Worm (Caenorhabditis elegans) whole organism, L4 larva: Measurements from ENCODE around the gene F16B12.4.

Experiments used
- F10B5.3 ChIP-seq: sonication (generic microtip); optimal IDR thresholded peaks from 2 replicates; lab custom pipeline; 2016; ENCODE audit warnings: mild to moderate bottlenecking, missing genetic modification characterization, missing compliant biosample characterization
- F37D6.2 ChIP-seq: sonication (generic microtip); optimal IDR thresholded peaks from 2 replicates; lab custom pipeline; 2016; ENCODE audit warnings: mild to moderate bottlenecking, missing genetic modification characterization, missing compliant biosample characterization
- F44E2.7 ChIP-seq: fragments of 200-800 bp; sonication (Bioruptor generic); IDR thresholded peaks from 2 replicates; pipeline ENCODE4 v2.1.2; 2022; ENCODE audit warnings: missing genetic modification characterization, missing compliant biosample characterization
- T20F7.1 ChIP-seq: fragments of 200-800 bp; sonication (Bioruptor generic); optimal IDR thresholded peaks from 2 replicates; lab custom pipeline; 2018; ENCODE audit warnings: mild to moderate bottlenecking, missing genetic modification characterization, missing compliant biosample characterization
- T26A8.4 ChIP-seq: fragments of 200-800 bp; sonication (Bioruptor generic); IDR thresholded peaks from 2 replicates; pipeline ENCODE4 v1.3.6; 2022; ENCODE audit warnings: missing genetic modification characterization, missing compliant biosample characterization
- Y105C5A.15 ChIP-seq: fragments of 200-800 bp; sonication (Bioruptor generic); IDR thresholded peaks from 2 replicates; pipeline ENCODE4 v1.3.6; 2022; ENCODE audit warnings: missing genetic modification characterization, missing compliant biosample characterization
- Y48G9A.11 ChIP-seq: fragments of 200-800 bp; sonication (Bioruptor generic); IDR thresholded peaks from 2 replicates; pipeline ENCODE4 v1.3.6; 2022; ENCODE audit warnings: missing genetic modification reagents, missing genetic modification characterization, missing compliant biosample characterization
- aha-1 ChIP-seq: fragments of 150-350 bp; peaks from one replicate; lab custom pipeline; 2014; ENCODE audit warnings: missing biosample characterization, missing genetic modification characterization
- aly-2 ChIP-seq: sonication (generic microtip); optimal IDR thresholded peaks from 2 replicates; lab custom pipeline; 2018; ENCODE audit warnings: missing biosample characterization, missing genetic modification characterization
- ama-1 ChIP-seq: fragments of 150-350 bp; optimal IDR thresholded peaks from 2 replicates; lab custom pipeline; 2014; ENCODE audit warnings: inconsistent platforms, mixed read lengths
- ceh-20 ChIP-seq: fragments of 200-800 bp; sonication (Bioruptor generic); IDR thresholded peaks from 2 replicates; pipeline ENCODE4 v1.3.6; 2022; ENCODE audit warnings: missing genetic modification reagents, missing genetic modification characterization, missing compliant biosample characterization
- ceh-28 ChIP-seq: fragments of 150-350 bp; optimal IDR thresholded peaks from 2 replicates; lab custom pipeline; 2014; ENCODE audit warnings: missing biosample characterization, missing genetic modification reagents, missing genetic modification characterization
- ceh-32 ChIP-seq: sonication (generic microtip); optimal IDR thresholded peaks from 2 replicates; lab custom pipeline; 2016; ENCODE audit warnings: mild to moderate bottlenecking, missing genetic modification characterization, missing compliant biosample characterization; ENCODE audit not compliant: poor library complexity
- ceh-44 ChIP-seq: fragments of 200-800 bp; sonication (Bioruptor generic); IDR thresholded peaks from 2 replicates; pipeline ENCODE4 v1.3.6; 2022; ENCODE audit warnings: missing genetic modification reagents, missing genetic modification characterization, missing compliant biosample characterization
- ceh-62 ChIP-seq: sonication (generic microtip); optimal IDR thresholded peaks from 2 replicates; lab custom pipeline; 2017; ENCODE audit warnings: missing biosample characterization, missing genetic modification characterization
- daf-16 ChIP-seq, 3 experiments: sonication (generic microtip); optimal IDR thresholded peaks; 2 replicates each; lab custom pipeline; 2016 to 2017; ENCODE audit warnings: missing genetic modification characterization in 3 of 3, missing genetic modification reagents in 3 of 3, mild to moderate bottlenecking in 2 of 3, missing compliant biosample characterization in 2 of 3, missing biosample characterization in 1 of 3, moderate library complexity in 1 of 3
- dmd-6 ChIP-seq: fragments of 200-800 bp; sonication (Bioruptor generic); IDR thresholded peaks from 2 replicates; pipeline ENCODE4 v1.3.6; 2022; ENCODE audit warnings: missing genetic modification reagents, missing genetic modification characterization, missing compliant biosample characterization
- dmd-9 ChIP-seq: fragments of 200-800 bp; sonication (Bioruptor generic); IDR thresholded peaks from 2 replicates; pipeline ENCODE4 v1.3.6; 2022; ENCODE audit warnings: missing genetic modification reagents, missing genetic modification characterization, missing compliant biosample characterization
- dve-1 ChIP-seq: sonication (generic microtip); optimal IDR thresholded peaks from 2 replicates; lab custom pipeline; 2017; ENCODE audit warnings: antibody characterized with exemption, mild to moderate bottlenecking, missing genetic modification characterization, missing compliant biosample characterization; ENCODE audit not compliant: insufficient read depth
- fkh-10 ChIP-seq: fragments of 150-350 bp; optimal IDR thresholded peaks from 2 replicates; lab custom pipeline; 2014; ENCODE audit warnings: missing biosample characterization, missing genetic modification reagents, missing genetic modification characterization
- hlh-11 ChIP-seq: fragments of 200-800 bp; sonication (Bioruptor generic); optimal IDR thresholded peaks from 2 replicates; lab custom pipeline; 2018; ENCODE audit warnings: mild to moderate bottlenecking, missing genetic modification characterization, missing compliant biosample characterization
- hlh-30 ChIP-seq: sonication (generic microtip); optimal IDR thresholded peaks from 2 replicates; lab custom pipeline; 2017; ENCODE audit warnings: antibody characterized with exemption, mild to moderate bottlenecking, missing genetic modification characterization, missing compliant biosample characterization; ENCODE audit not compliant: insufficient read depth
- hmg-1.1 ChIP-seq: fragments of 200-800 bp; sonication (Bioruptor generic); IDR thresholded peaks from 2 replicates; pipeline ENCODE4 v1.3.6; 2022; ENCODE audit warnings: missing genetic modification reagents, missing genetic modification characterization, missing compliant biosample characterization
- jun-1 ChIP-seq: fragments of 150-350 bp; optimal IDR thresholded peaks from 2 replicates; lab custom pipeline; 2014; ENCODE audit warnings: missing biosample characterization, missing genetic modification reagents, missing genetic modification characterization
- lin-13 ChIP-seq: fragments of 150-350 bp; optimal IDR thresholded peaks from 2 replicates; lab custom pipeline; 2014; ENCODE audit warnings: missing biosample characterization, missing genetic modification reagents, missing genetic modification characterization
- lin-38 ChIP-seq: fragments of 200-800 bp; sonication (Bioruptor generic); IDR thresholded peaks from 2 replicates; pipeline ENCODE4 v1.3.6; 2022; ENCODE audit warnings: missing genetic modification reagents, missing genetic modification characterization, missing compliant biosample characterization
- mdl-1 ChIP-seq, 2 experiments: fragments of 150-350 bp in 1 of 2; sonication (generic microtip) in 1 of 2; optimal IDR thresholded peaks; 2 replicates each; lab custom pipeline; 2014 to 2017; ENCODE audit warnings: missing biosample characterization in 2 of 2, missing genetic modification characterization in 2 of 2
- mep-1 ChIP-seq: fragments of 150-350 bp; sonication (generic microtip); optimal IDR thresholded peaks from 3 replicates; lab custom pipeline; 2014; ENCODE audit warnings: missing biosample characterization, missing genetic modification characterization
- mes-2 ChIP-seq: sonication (generic microtip); optimal IDR thresholded peaks from 2 replicates; lab custom pipeline; 2016; ENCODE audit warnings: missing genotype, mild to moderate bottlenecking, missing genetic modification characterization, missing compliant biosample characterization; ENCODE audit not compliant: poor library complexity, severe bottlenecking
- mxl-3 ChIP-seq: fragments of 200-800 bp; sonication (Bioruptor generic); optimal IDR thresholded peaks from 2 replicates; lab custom pipeline; 2018; ENCODE audit warnings: mild to moderate bottlenecking, missing genetic modification characterization, missing compliant biosample characterization
- nhr-10 ChIP-seq: fragments of 150-350 bp; optimal IDR thresholded peaks from 2 replicates; lab custom pipeline; 2014; ENCODE audit warnings: missing biosample characterization, missing genetic modification characterization
- nhr-111 ChIP-seq: fragments of 200-800 bp; sonication (Bioruptor generic); optimal IDR thresholded peaks from 2 replicates; lab custom pipeline; 2018; ENCODE audit warnings: mild to moderate bottlenecking, missing genetic modification characterization, missing compliant biosample characterization
- nhr-237 ChIP-seq: sonication (generic microtip); optimal IDR thresholded peaks from 2 replicates; lab custom pipeline; 2017; ENCODE audit warnings: missing biosample characterization, missing genetic modification characterization
- nhr-25 ChIP-seq: sonication (generic microtip); optimal IDR thresholded peaks from 2 replicates; lab custom pipeline; 2017; ENCODE audit warnings: missing genetic modification characterization, mild to moderate bottlenecking, missing compliant biosample characterization, antibody characterized with exemption, moderate library complexity, borderline replicate concordance; ENCODE audit not compliant: insufficient read depth
- nhr-28 ChIP-seq: fragments of 150-350 bp; optimal IDR thresholded peaks from 2 replicates; lab custom pipeline; 2014; ENCODE audit warnings: missing biosample characterization, missing genetic modification characterization
- nhr-42 ChIP-seq: fragments of 200-800 bp; sonication (Bioruptor generic); IDR thresholded peaks from 2 replicates; pipeline ENCODE4 v1.3.6; 2022; ENCODE audit warnings: missing genetic modification characterization, missing compliant biosample characterization
- nhr-48 ChIP-seq: sonication (generic microtip); optimal IDR thresholded peaks from 2 replicates; lab custom pipeline; 2016; ENCODE audit warnings: mild to moderate bottlenecking, missing genetic modification characterization, missing compliant biosample characterization
- nhr-6 ChIP-seq: fragments of 150-350 bp; optimal IDR thresholded peaks from 2 replicates; lab custom pipeline; 2014; ENCODE audit warnings: missing biosample characterization, missing genetic modification characterization
- nhr-77 ChIP-seq: fragments of 150-350 bp; optimal IDR thresholded peaks from 2 replicates; lab custom pipeline; 2014; ENCODE audit warnings: missing biosample characterization, missing genetic modification characterization
- sdz-12 ChIP-seq: fragments of 200-800 bp; sonication (Bioruptor generic); optimal IDR thresholded peaks from 2 replicates; lab custom pipeline; 2018; ENCODE audit warnings: mild to moderate bottlenecking, missing genetic modification characterization, missing compliant biosample characterization
- set-16 ChIP-seq: fragments of 200-800 bp; sonication (Bioruptor generic); IDR thresholded peaks from 2 replicates; pipeline ENCODE4 v1.3.6; 2022; ENCODE audit warnings: missing genetic modification reagents, missing genetic modification characterization, missing compliant biosample characterization
- snpc-4 ChIP-seq: fragments of 150-350 bp; optimal IDR thresholded peaks from 2 replicates; lab custom pipeline; 2014; ENCODE audit warnings: missing biosample characterization, missing genetic modification characterization
- spr-1 ChIP-seq: sonication (generic microtip); optimal IDR thresholded peaks from 2 replicates; lab custom pipeline; 2016; ENCODE audit warnings: mild to moderate bottlenecking, missing genetic modification characterization, missing compliant biosample characterization
- spr-3 ChIP-seq: fragments of 200-800 bp; sonication (Bioruptor generic); optimal IDR thresholded peaks from 2 replicates; lab custom pipeline; 2018; ENCODE audit warnings: mild to moderate bottlenecking, missing genetic modification characterization, missing compliant biosample characterization
- unc-62 ChIP-seq, 3 experiments: fragments of 150-350 bp in 1 of 3; sonication (generic microtip); optimal IDR thresholded peaks in 2 of 3; peaks in 1 of 3; 1 replicate in 1 of 3; 2 replicates in 2 of 3; lab custom pipeline; 2014 to 2017; ENCODE audit warnings: missing biosample characterization in 3 of 3, missing genetic modification characterization in 3 of 3, missing genetic modification reagents in 3 of 3, missing genotype in 1 of 3

F16B12.4 gene

DNA sequence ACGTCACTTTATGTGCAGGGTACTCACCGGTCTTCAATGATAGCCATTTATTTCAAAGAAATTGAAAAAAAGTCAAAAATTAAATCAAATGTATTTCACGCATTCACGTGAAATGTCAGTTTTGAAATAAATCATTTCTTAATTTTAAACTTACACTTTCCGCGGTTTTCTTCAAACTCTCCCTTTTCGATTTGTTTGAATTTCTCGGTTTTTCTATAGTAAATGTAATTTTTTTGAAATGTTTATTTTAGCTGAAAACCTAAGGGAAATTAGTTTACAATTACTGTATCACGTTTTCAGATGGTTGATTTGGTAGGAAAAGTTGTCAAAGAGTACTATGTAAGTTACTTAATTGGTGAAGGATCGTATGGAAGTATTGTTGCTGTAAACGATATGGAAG lies 9.8 kb upstream of the F16B12.4 start, which contains the start of gene F16B12.7:
F16B12.7 (plus strand) TSS at position 301 of the 400 bp plus-strand sequence.
- TF ChIP-seq aly-2 (tag; lab: Kevin White, UChicago) (no peak), unc-62 (GFP tag; optimal IDR thresholded peaks at IDR 0.05 in 1 of 2; lab: Kevin White, UChicago) (peak in 1 of 2 experiments; percentile 39), unc-62 (tag; optimal IDR thresholded peaks at IDR 0.05; lab: Kevin White, UChicago) (no peak)

DNA sequence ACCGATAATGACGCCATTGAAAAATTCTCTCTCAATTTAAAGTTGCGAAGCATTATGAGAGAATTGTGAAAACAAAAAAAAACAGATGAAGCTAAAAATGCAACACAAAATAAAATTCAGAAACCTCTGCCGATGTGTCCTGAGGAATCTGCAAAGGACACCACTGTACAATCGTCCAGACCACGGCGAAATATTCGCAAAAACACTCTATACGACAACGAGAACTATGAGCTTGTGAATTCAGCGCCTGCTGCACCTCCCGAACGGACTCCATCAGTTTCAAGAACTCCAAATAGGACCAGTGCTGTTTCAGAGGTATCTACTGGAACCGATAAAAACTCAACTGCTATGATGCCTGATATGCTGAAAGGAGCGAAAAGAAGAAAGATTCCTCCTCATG lies 4.0 kb upstream of the F16B12.4 start:
- TF ChIP-seq ama-1 = no peak
- TF ChIP-seq sdz-12 (GFP tag; lab: Kevin White, UChicago) = no peak
- peak in 1 of 2 experiments; percentile 95 for TF ChIP-seq unc-62 (GFP tag; optimal IDR thresholded peaks at IDR 0.05 in 1 of 2; lab: Kevin White, UChicago)
- TF ChIP-seq unc-62 (tag; optimal IDR thresholded peaks at IDR 0.05; lab: Kevin White, UChicago) = no peak
- TF ChIP-seq nhr-10 (tag; lab: Kevin White, UChicago) = no peak
- no peak for TF ChIP-seq nhr-48 (tag; lab: Kevin White, UChicago)
- no peak for TF ChIP-seq dve-1 (tag; lab: Kevin White, UChicago)

DNA sequence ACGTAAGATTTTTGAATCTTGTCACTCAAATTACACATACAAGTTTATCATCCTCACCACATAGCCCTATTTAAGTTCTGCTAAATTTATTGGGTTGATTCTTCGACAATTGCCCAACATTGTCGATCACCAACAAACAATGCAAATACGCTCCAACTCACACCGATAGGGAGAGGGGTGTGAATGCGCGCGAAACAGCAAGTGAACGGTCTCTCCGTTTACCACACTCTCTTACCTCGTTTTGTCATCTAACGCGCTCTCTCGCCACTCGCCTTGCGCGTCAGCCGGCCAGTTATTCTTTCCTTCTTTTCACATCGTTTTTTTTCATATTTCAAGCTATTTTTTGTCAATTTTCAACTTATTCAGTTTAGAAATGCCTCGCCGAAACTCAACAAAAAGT lies 3.5 kb upstream of the F16B12.4 start, which contains the start of gene F16B12.6:
F16B12.6 (plus strand) TSS at position 331 of the 400 bp plus-strand sequence.
- TF ChIP-seq nhr-111 (GFP tag; lab: Kevin White, UChicago) (no peak), snpc-4 (tag; lab: Kevin White, UChicago) (no peak), T20F7.1 (GFP tag; lab: Kevin White, UChicago) (no peak), hmg-1.1 (GFP tag; lab: Robert Waterston, UW) (peak; percentile 83), ceh-20 (GFP tag; lab: Robert Waterston, UW) (0 out of 2 replicates have a peak, but pooled peaks have one; percentile 52), spr-1 (no peak), mep-1 (tag; lab: Kevin White, UChicago) (peak; percentile 85), nhr-6 (peak; percentile 73), ceh-44 (GFP tag; lab: Robert Waterston, UW) (no peak), dve-1 (tag; lab: Kevin White, UChicago) (peak; percentile 78), nhr-42 (peak; percentile 11; the same call in 1 of the 2 replicates), dmd-9 (GFP tag; lab: Robert Waterston, UW) (peak; percentile 18; the same call in 1 of the 2 replicates), T26A8.4 (GFP tag; lab: Robert Waterston, UW) (peak; percentile 47; the same call in 1 of the 2 replicates), ceh-62 (tag; lab: Kevin White, UChicago) (no peak), nhr-25 (tag; lab: Kevin White, UChicago) (peak; percentile 52), Y105C5A.15 (GFP tag; lab: Robert Waterston, UW) (no peak), mxl-3 (GFP tag; lab: Kevin White, UChicago) (peak; percentile 46), ceh-28 (no peak), ceh-32 (tag; lab: Kevin White, UChicago) (no peak), nhr-48 (tag; lab: Kevin White, UChicago) (no peak), nhr-77 (peak; percentile 43), mdl-1 (tag; optimal IDR thresholded peaks at IDR 0.05; lab: Kevin White, UChicago) (peak in 1 of 2 experiments; percentile 19), F37D6.2 (tag; lab: Kevin White, UChicago) (peak; percentile 30), jun-1 (tag; lab: Kevin White, UChicago) (no peak), hlh-30 (tag; lab: Kevin White, UChicago) (peak; percentile 84), F10B5.3 (tag; lab: Kevin White, UChicago) (no peak), dmd-6 (GFP tag; lab: Robert Waterston, UW) (peak; percentile 60), spr-3 (peak; percentile 0), daf-16 (GFP tag; optimal IDR thresholded peaks at IDR 0.05; lab: Kevin White, UChicago) (no peak), daf-16 (tag; optimal IDR thresholded peaks at IDR 0.05; lab: Kevin White, UChicago) (peak; percentile 66), hlh-11 (tag; lab: Kevin White, UChicago) (peak; percentile 89), aha-1 (peak; percentile 95), nhr-237 (tag; lab: Kevin White, UChicago) (no peak), lin-13 (peak; percentile 80), mes-2 (tag; lab: Kevin White, UChicago) (peak; percentile 77), set-16 (GFP tag; lab: Robert Waterston, UW) (peak; percentile 46; the same call in 1 of the 2 replicates), lin-38 (GFP tag; lab: Robert Waterston, UW) (peak; percentile 91), fkh-10 (GFP tag; lab: Kevin White, UChicago) (peak; percentile 23), nhr-28 (tag; lab: Kevin White, UChicago) (peak; percentile 51), F44E2.7 (GFP tag; lab: Robert Waterston, UW) (no peak), Y48G9A.11 (GFP tag; lab: Robert Waterston, UW) (no peak)
